Worm (Caenorhabditis elegans): ENCODE results near the gene rpl-10.

rpl-10 gene

ce11 chrII:8143278-8143931 is at the start of gene rpl-10, which contains the start of gene ints-11:
Gene rpl-10, plus strand, starts transcription at chrII:8143881.
Gene ints-11, minus strand, starts transcription at chrII:8143478.
- no peak for TF ChIP-seq unc-62 (GFP tag; optimal IDR thresholded peaks at IDR 0.05)

- TF ChIP-seq unc-62 (GFP tag; optimal IDR thresholded peaks at IDR 0.05) = no peak
These were observed 49.8 kb upstream of the rpl-10 start for ce11 chrII:8093914-8094313.

DNA sequence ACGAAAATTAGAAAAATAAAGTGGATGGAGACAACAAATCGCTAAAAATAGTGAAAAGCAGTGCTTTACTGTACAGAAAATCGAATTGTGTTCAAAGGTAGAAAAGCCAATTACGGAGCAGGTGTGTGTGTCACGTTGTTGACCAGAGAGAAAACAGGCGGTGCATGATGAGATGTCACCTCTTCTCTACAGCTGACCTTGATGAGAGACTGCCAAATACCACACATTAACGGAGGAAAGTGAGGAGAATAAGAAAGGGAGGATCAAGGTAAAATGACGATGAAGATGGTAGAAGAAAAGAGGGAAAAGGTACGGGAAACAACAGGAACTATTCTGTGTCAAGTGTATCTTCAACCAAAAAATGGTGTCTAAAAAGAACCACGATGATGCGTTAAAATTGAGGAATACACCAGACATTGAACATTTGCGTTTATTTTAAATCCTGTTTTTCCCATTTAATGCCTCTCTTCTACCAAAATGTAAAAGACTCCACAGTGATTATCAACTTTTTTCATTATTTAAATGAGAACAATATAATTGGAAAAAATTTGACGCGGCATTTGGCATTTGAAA is 44.4 kb upstream of the rpl-10 start:
- no peak for TF ChIP-seq unc-62 (GFP tag; optimal IDR thresholded peaks at IDR 0.05)

DNA sequence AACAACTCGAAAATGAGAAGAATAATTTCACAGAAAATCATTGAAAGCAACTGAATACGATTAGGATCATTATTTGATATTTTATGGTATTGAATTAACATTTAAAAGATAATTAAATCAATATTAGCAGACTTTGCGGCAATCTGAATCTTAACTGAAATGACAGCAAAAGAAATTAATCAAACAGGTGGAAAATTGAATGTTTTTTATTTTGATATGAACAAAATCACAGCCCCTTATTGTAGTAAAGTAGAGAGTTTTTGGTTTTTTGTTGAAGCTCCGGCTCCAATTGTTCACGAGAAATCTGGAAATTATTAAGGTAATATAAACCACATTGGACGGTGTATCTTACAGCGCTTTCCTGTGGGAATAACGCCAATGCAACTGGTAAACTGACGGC is 41.6 kb upstream of the rpl-10 start, which contains the start of gene sre-2:
Gene sre-2 (minus strand): TSS at position 101 of the 400 bp plus-strand sequence.
- no peak for TF ChIP-seq unc-62 (GFP tag; optimal IDR thresholded peaks at IDR 0.05)

DNA sequence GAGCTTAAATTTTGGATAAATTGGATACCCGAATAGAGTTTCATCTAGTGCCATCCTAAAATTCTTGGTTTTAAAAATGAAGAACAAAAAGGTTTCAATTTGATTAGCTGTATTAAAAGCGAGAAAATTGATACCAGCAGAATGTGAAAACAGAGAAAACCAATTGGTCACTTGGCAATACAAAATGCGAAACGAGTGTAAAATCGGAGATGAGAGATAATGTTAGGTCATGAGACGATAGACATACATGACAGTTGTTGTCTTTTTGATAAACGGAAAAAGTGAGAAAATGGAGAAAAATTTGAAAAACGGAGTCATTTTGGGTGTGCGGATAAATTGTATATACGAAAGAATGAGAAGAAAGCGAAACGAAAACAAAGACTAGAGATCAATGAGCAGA is 38.7 kb upstream of the rpl-10 start, which contains the start of gene sfxn-5:
Gene sfxn-5 (minus strand): TSS at position 55 of the 400 bp plus-strand sequence.
- no peak for TF ChIP-seq unc-62 (GFP tag; optimal IDR thresholded peaks at IDR 0.05)

DNA sequence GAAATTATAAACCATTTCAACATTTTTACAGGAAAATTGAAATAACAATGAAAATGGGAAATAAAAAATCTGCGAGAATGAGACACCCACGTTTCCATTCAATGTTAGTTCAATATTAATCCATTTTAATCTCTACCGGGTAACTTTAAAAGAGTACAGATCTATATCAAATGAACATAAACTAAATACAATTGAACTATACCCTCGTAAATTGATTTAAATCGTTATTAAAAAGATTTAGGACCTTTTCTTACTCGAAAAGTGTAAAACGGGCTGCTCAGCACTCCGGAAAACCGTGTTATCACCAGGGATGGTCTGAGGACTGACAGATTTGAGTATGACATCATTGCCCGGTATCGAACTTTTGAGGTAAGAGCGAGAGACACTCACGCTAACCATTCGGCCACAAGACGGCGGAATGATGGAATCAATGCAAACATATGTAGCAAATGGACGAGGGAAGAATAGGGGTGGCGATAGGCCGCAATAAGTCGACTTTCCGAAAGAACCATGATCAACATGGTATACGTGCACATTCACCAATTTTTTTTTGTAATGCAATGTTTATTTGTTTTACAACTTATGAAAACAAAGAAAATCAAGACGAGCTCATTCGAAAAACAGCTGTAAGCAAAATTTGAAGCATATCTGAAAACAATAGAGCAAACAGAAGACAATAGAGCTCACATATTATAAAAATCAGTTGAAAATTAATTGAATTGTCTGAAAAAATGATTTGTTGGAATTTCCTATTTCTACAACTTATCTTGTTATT is 36.6 kb upstream of the rpl-10 start, which contains the start of the genes chst-1 and C41C4.9:
Gene chst-1 (minus strand): TSS at position 51 of the 775 bp plus-strand sequence.
Gene C41C4.9 (plus strand): TSS at position 725 of the 775 bp plus-strand sequence.
- TF ChIP-seq unc-62 (GFP tag; optimal IDR thresholded peaks at IDR 0.05) = no peak

DNA sequence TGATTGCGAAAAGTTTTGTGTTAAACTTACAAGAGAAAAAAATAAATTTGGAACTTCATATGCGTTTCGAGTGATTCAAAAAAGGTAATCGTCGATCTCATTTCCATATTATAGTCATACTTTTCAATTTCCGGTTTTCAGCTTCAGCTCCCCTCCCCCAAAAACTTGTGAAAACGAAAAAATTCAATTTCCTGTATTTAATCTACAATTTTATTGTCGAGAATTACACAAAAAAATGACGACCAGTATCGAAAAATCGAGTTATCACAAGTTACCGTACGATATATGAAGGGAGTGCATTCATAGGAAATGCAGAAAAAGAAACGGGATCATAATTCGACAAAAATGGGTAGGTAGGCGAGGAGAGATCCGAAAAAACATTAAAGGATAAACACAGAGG is 31.6 kb upstream of the rpl-10 start, which contains the start of gene lron-4:
Gene lron-4 (minus strand): TSS at position 101 of the 400 bp plus-strand sequence.
- no peak for TF ChIP-seq unc-62 (GFP tag; optimal IDR thresholded peaks at IDR 0.05)

DNA sequence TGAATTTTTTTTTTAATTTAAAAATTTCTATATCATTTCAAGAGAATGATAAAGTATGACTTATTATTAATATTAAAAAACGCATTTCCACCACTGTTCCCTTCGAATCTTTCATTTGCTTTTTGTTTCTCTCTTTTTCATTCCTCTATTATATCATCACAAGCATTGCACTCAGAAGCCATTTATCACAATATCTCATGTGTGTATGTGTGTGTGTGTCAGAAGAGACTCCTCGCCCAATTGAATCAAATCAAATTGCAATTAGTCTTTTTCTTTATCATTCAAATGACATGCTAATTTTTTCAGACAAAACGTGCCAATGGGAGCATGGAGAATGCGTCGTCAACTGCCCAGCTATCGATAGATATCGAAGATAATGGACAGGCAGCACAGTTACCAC is 27.5 kb upstream of the rpl-10 start, which contains the start of gene unc-105:
Gene unc-105 (plus strand): TSS at position 301 of the 400 bp plus-strand sequence.
- TF ChIP-seq unc-62 (GFP tag; optimal IDR thresholded peaks at IDR 0.05) = no peak

ce11 chrII:8117426-8117825 is 26.3 kb upstream of the rpl-10 start:
- no peak for TF ChIP-seq unc-62 (GFP tag; optimal IDR thresholded peaks at IDR 0.05)

DNA sequence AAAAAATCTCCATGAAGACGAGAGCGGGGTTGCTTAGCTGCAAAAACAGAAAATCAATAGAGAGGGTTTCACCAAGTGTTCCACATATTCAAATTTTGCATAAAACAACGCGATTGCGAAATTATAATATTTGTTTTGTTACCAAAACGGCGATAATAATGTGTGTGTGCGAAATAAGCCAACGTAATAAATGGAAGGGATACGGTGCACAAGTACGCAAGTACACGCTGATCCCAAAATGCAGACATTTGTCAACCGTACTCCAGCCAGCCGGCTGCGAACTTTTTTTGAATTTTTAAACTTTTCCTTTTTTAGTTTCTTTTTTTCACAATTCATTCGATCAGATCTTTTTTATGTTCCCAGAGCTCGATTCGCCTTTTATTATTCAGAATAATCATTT is 18.8 kb upstream of the rpl-10 start, which contains the start of gene ire-1:
Gene ire-1 (minus strand): TSS at position 44 of the 400 bp plus-strand sequence.
- TF ChIP-seq unc-62 (GFP tag; optimal IDR thresholded peaks at IDR 0.05) = no peak

- TF ChIP-seq unc-62 (GFP tag; optimal IDR thresholded peaks at IDR 0.05) = no peak
These were observed 18.2 kb upstream of the rpl-10 start for ce11 chrII:8125439-8125838.

DNA sequence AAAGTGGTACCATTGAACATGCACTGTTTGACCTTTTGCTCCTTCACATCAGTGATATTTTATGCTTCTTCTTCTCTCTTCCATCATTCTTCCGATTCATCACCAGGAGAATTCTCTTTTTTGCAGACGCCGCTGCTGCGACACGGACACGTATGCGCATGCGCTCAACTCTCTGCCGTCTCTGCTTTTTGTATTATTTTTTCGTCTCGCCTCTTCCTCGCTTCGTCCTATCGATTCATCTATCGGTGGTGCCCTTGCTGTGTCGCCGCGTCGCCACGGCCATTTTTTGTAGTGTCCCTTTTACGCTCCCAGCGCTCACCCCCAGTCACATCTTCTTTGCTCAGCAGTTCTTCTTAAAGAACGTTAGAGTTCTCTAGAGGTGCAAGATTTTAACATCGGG is 17.5 kb upstream of the rpl-10 start:
- no peak for TF ChIP-seq unc-62 (GFP tag; optimal IDR thresholded peaks at IDR 0.05)

DNA sequence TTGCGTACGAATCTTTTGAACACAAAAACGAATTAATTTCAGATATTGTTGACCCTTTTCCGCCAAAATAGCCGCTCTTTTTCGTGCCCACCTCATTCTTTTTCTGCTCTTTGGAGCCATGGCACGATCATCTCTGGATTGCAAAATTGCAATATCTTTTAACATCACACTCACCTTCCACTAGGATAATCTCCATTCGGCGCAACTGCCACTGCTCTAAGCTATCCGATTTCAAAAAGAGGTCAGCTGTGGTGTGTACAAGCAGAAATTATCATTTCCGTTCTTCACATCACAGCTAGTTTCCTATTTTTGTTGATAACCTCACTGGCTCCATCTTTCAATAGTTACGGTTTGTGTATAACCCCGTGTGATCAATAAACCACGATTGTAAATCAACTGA is 17.1 kb upstream of the rpl-10 start:
- TF ChIP-seq unc-62 (GFP tag; optimal IDR thresholded peaks at IDR 0.05) = no peak

ce11 chrII:8127290-8127689 is 16.4 kb upstream of the rpl-10 start:
- TF ChIP-seq unc-62 (GFP tag; optimal IDR thresholded peaks at IDR 0.05) = no peak

DNA sequence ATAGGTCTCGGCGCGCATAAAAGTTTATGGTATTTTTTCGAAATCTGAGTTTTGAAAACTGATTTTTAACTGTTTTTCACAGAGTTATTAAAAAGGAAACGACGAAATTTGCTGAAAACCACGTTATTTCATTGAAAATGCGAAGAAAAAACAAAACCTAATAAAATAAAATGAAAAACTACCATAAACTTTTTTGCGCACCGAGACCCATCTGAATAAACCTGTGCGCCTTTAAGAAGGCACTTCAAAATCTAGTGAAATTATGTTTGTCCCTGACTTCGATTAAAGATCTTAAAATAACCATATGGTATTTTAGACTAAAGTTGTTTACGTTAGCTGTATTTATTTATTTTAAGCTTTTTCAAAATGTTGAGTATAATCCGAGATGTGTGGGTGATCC is 15.9 kb upstream of the rpl-10 start:
- no peak for TF ChIP-seq unc-62 (GFP tag; optimal IDR thresholded peaks at IDR 0.05)

All from whole organism, dauer.